Worm (Caenorhabditis elegans): ENCODE results near the gene clec-52.

The clec-52 gene

DNA sequence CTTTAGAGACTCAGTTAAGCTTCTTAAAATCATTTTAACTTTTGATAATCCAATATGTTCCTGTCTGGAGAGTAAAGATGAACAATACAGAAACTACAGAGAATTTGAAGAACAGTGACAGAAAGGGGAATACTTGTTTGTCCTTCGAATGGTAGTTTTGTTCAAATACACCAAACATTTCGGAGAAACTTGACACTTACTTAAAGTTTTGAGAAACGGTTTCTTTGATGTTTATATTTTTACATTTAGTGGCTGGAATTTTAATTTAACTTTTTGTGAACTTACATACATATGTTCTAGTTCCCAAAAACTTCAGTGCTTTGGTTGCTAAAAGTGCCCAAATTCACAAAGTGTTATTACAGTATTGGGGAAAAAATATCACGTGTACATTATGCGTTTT is 11.4 kb downstream of the clec-52 start, which contains the start of gene B0218.5:
B0218.5 (minus strand) TSS at position 101 of the 400 bp plus-strand sequence.
- no peak for TF ChIP-seq him-1 (tag; optimal IDR thresholded peaks at IDR 0.05)
- TF ChIP-seq W03F9.2 (tag; optimal IDR thresholded peaks at IDR 0.05) = no peak
- no peak for TF ChIP-seq dao-5 (tag; optimal IDR thresholded peaks at IDR 0.05)

ce11 chrIV:8154966-8155365 is 13.6 kb downstream of the clec-52 start:
- no peak for TF ChIP-seq dao-5 (tag; optimal IDR thresholded peaks at IDR 0.05)
- no peak for TF ChIP-seq W03F9.2 (tag; optimal IDR thresholded peaks at IDR 0.05)
- TF ChIP-seq him-1 (tag; optimal IDR thresholded peaks at IDR 0.05) = no peak

ce11 chrIV:8153163-8153562 is 15.4 kb downstream of the clec-52 start:
- TF ChIP-seq W03F9.2 (tag; optimal IDR thresholded peaks at IDR 0.05) (no peak), dao-5 (tag; optimal IDR thresholded peaks at IDR 0.05) (no peak), him-1 (tag; optimal IDR thresholded peaks at IDR 0.05) (no peak)

DNA sequence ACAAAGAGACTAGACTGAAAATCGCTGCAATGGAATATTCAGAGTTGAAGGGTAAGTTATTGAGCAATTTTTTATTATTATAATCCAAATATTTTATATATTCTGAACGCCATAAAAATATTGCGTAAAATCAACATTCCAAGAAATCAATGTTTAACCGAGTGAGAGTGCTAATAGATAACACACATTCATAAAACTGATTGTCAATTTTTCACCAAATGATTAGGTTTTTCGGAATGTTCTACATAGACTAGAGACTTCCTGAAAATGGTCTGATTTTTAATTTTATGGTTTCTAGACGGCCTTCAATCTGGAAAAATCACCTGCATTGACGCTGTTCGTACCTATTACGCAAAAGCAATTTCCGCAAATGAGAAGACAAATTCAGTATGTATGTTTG is 15.9 kb downstream of the clec-52 start:
- no peak for TF ChIP-seq dao-5 (tag; optimal IDR thresholded peaks at IDR 0.05)
- no peak for TF ChIP-seq W03F9.2 (tag; optimal IDR thresholded peaks at IDR 0.05)
- TF ChIP-seq him-1 (tag; optimal IDR thresholded peaks at IDR 0.05) = no peak

DNA sequence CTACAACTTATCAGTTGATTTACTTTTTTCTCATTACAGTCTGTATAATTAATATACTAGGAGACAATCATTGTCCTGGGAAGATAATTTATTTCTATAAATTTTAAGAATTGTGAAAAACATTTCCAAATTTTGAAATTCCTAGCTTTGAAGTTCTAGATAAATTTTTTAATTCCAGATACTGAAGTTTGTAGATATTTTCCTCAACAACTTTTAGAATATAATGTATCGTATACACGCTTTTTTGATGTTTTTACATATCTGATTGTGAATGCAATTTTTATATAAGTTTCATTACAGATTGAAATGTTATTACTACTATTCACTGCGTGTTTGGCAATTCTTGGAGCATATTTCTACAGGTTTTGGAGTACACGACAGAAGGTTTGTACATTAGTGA is 16.4 kb downstream of the clec-52 start, which contains the start of gene faah-2:
faah-2 (plus strand) TSS at position 301 of the 400 bp plus-strand sequence.
- TF ChIP-seq him-1 (tag; optimal IDR thresholded peaks at IDR 0.05) = no peak

ce11 chrIV:8151721-8152120 is 16.8 kb downstream of the clec-52 start:
- TF ChIP-seq dao-5 (tag; optimal IDR thresholded peaks at IDR 0.05) (no peak), him-1 (tag; optimal IDR thresholded peaks at IDR 0.05) (no peak), W03F9.2 (tag; optimal IDR thresholded peaks at IDR 0.05) (no peak)

DNA sequence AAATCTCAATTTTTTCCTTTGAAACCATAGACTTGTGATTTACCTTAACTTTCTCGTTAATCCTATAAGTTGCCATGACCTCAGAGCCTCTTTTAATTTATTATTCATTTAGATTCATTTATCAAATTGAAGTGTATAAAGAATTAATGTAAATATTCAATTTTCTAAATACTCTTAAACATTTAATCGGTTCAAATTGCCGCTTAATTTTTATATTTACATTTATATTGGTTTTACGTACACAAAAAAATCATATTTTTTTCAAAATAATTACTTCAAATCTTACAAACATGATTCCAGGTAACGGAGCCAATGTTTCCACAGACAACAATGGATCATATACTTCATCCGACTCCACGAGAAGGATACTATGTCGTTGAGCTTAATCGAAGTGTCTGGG is 20.1 kb downstream of the clec-52 start, which contains the start of gene pmk-1:
pmk-1 (plus strand) TSS at position 301 of the 400 bp plus-strand sequence.
- TF ChIP-seq W03F9.2 (tag; optimal IDR thresholded peaks at IDR 0.05) (no peak), him-1 (tag; optimal IDR thresholded peaks at IDR 0.05) (no peak), dao-5 (tag; optimal IDR thresholded peaks at IDR 0.05) (no peak)

ce11 chrIV:8146283-8146682 is 22.3 kb downstream of the clec-52 start:
- no peak for TF ChIP-seq W03F9.2 (tag; optimal IDR thresholded peaks at IDR 0.05)
- TF ChIP-seq him-1 (tag; optimal IDR thresholded peaks at IDR 0.05) = no peak
- TF ChIP-seq dao-5 (tag; optimal IDR thresholded peaks at IDR 0.05) = no peak

ce11 chrIV:8144341-8144740 is 24.2 kb downstream of the clec-52 start:
- TF ChIP-seq dao-5 (tag; optimal IDR thresholded peaks at IDR 0.05) (no peak), W03F9.2 (tag; optimal IDR thresholded peaks at IDR 0.05) (no peak), him-1 (tag; optimal IDR thresholded peaks at IDR 0.05) (no peak)

DNA sequence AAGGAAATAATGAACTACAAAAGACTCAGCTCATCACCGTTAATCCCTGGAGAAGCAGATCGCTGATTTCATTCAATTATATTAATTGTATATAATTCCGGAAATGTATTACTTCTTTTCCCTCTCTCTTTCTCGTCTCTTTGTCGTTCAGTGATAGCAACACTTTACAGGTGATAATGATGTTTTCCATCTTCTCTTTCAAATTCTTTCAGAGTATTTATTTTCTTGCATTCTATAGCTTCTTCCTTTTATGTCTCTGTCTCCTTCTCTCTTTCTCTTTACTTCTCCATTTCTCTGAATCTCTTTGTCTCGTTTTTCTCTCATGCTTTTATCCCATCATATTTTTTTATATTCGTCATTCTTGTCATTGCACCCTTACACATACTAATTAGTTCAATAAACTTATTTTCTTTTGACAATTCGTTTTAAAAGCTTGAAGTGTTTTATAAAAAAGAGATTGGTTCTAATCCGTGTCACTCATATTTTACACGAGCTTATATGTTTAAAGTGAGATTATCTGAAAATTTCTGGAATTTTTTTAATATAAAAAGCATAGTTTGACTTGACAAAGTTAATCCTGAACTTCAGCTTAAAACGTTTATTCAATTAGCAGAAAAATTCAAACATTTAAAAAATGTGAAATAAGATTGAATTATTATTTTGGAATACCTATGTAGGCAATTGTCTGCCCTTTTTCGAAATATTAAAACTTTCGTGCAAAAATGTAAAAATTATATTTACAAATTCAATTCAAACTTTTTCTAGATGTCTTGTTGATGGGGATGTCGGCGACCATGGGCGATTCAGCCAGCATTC is 25.6 kb downstream of the clec-52 start, which contains the start of gene pmk-2:
pmk-2 (plus strand) TSS at position 766 of the 816 bp plus-strand sequence.
- TF ChIP-seq W03F9.2 (tag; optimal IDR thresholded peaks at IDR 0.05) = no peak
- TF ChIP-seq dao-5 (tag; optimal IDR thresholded peaks at IDR 0.05) = no peak
- no peak for TF ChIP-seq him-1 (tag; optimal IDR thresholded peaks at IDR 0.05)

ce11 chrIV:8138984-8139383 is 29.6 kb downstream of the clec-52 start, which contains the start of gene pmk-3:
Gene pmk-3 (plus strand): TSS chrIV:8139219.
- TF ChIP-seq him-1 (tag; optimal IDR thresholded peaks at IDR 0.05) (no peak), W03F9.2 (tag; optimal IDR thresholded peaks at IDR 0.05) (peak; percentile 5), dao-5 (tag; optimal IDR thresholded peaks at IDR 0.05) (no peak)

ce11 chrIV:8136548-8136947 is 32.0 kb downstream of the clec-52 start:
- TF ChIP-seq W03F9.2 (tag; optimal IDR thresholded peaks at IDR 0.05) (no peak), him-1 (tag; optimal IDR thresholded peaks at IDR 0.05) (no peak), dao-5 (tag; optimal IDR thresholded peaks at IDR 0.05) (no peak)

ce11 chrIV:8136005-8136512 is 32.5 kb downstream of the clec-52 start, which contains the start of the genes isp-1 and islo-1:
Gene isp-1 (minus strand): TSS chrIV:8136055.
Gene islo-1 (plus strand): TSS chrIV:8136389.
- TF ChIP-seq dao-5 (tag; optimal IDR thresholded peaks at IDR 0.05) = no peak
- TF ChIP-seq W03F9.2 (tag; optimal IDR thresholded peaks at IDR 0.05) = peak; percentile 69
- no peak for TF ChIP-seq him-1 (tag; optimal IDR thresholded peaks at IDR 0.05)

ce11 chrIV:8133536-8133935 is 35.0 kb downstream of the clec-52 start, which contains the start of gene sph-1:
Gene sph-1 (minus strand): TSS chrIV:8133558.
- TF ChIP-seq dao-5 (tag; optimal IDR thresholded peaks at IDR 0.05) = no peak
- no peak for TF ChIP-seq him-1 (tag; optimal IDR thresholded peaks at IDR 0.05)
- peak; percentile 44 for TF ChIP-seq W03F9.2 (tag; optimal IDR thresholded peaks at IDR 0.05)

Measured in whole organism, L4/young adult.